Fruit fly (Drosophila melanogaster) S2 (cell line): ENCODE data around the gene RpS10b.

Experiments used
- CG8478 ChIP-seq: fragments of >200 bp; optimal IDR thresholded peaks from 2 replicates; lab custom pipeline; 2018
- CTCF ChIP-seq, 2 experiments: fragments of >200 bp; optimal IDR thresholded peaks; 2 replicates each; lab custom pipeline; 2018

dm6 chrX:19605915-19606314 lies 8.1 kb downstream of the RpS10b start:
- TF ChIP-seq CG8478 (lab: Kevin White, UChicago), result no peak
- no peak for TF ChIP-seq CTCF (optimal IDR thresholded peaks at IDR 0.05; lab: Kevin White, UChicago)
